Worm (Caenorhabditis elegans): ENCODE results near the gene F53C3.3.

Gene F53C3.3

ce11 chrII:3902798-3903197 is at the start of gene F53C3.3:
F53C3.3 (plus strand) TSS chrII:3902856.
- TF ChIP-seq egrh-3 (GFP tag; IDR thresholded peaks at IDR 0.05): peak; percentile 52; the same call in 1 of the 2 replicates
- no peak for TF ChIP-seq sdz-38 (tag; optimal IDR thresholded peaks at IDR 0.05)

- no peak for TF ChIP-seq F57C9.4 (tag; optimal IDR thresholded peaks at IDR 0.05)
- TF ChIP-seq Y79H2A.3 (GFP tag; conservative IDR thresholded peaks at IDR 0.05): no peak
- TF ChIP-seq F23B12.7 (tag; optimal IDR thresholded peaks at IDR 0.05; ENCODE audit: insufficient read depth): no peak
- no peak for TF ChIP-seq rcor-1 (GFP tag; IDR thresholded peaks at IDR 0.05)
- no peak for TF ChIP-seq tlf-1 (GFP tag; optimal IDR thresholded peaks at IDR 0.05)
- no peak for TF ChIP-seq dox-1 (GFP tag; IDR thresholded peaks at IDR 0.05)
- no peak for TF ChIP-seq tbx-9 (tag; optimal IDR thresholded peaks at IDR 0.05; ENCODE audit: borderline replicate concordance)
- no peak for TF ChIP-seq cebp-1 (GFP tag; IDR thresholded peaks at IDR 0.05)
- TF ChIP-seq cebp-1 (tag; optimal IDR thresholded peaks at IDR 0.05): no peak
- TF ChIP-seq K12H6.12 (tag; optimal IDR thresholded peaks at IDR 0.05): no peak
Measured at ce11 chrII:3860826-3861225, 41.8 kb upstream of the F53C3.3 start, which contains the start of gene oac-11. oac-11 (minus strand) TSS chrII:3860926.

- no peak for TF ChIP-seq lin-54 (GFP tag; optimal IDR thresholded peaks at IDR 0.05)
- TF ChIP-seq C06A6.2 (GFP tag; conservative IDR thresholded peaks at IDR 0.05): no peak
- TF ChIP-seq Y53F4B.3 (GFP tag; IDR thresholded peaks at IDR 0.05): no peak
- no peak for TF ChIP-seq ceh-58 (GFP tag; IDR thresholded peaks at IDR 0.05)
- no peak for TF ChIP-seq ceh-40 (GFP tag; IDR thresholded peaks at IDR 0.05)
- TF ChIP-seq F52B5.7 (tag; optimal IDR thresholded peaks at IDR 0.05): no peak
- TF ChIP-seq ztf-18 (tag; optimal IDR thresholded peaks at IDR 0.05): no peak
- no peak for TF ChIP-seq zfh-2 (GFP tag; conservative IDR thresholded peaks at IDR 0.05)
- TF ChIP-seq unc-130 (GFP tag; optimal IDR thresholded peaks at IDR 0.05): no peak
- TF ChIP-seq lag-1 (GFP tag; IDR thresholded peaks at IDR 0.05): no peak
- TF ChIP-seq B0336.3 (GFP tag; IDR thresholded peaks at IDR 0.05): no peak
- no peak for TF ChIP-seq lin-40 (tag; optimal IDR thresholded peaks at IDR 0.05)
- no peak for TF ChIP-seq tbx-9 (tag; optimal IDR thresholded peaks at IDR 0.05; ENCODE audit: borderline replicate concordance)
- no peak for TF ChIP-seq efl-1 (GFP tag; optimal IDR thresholded peaks at IDR 0.05)
- TF ChIP-seq nhr-120 (GFP tag; IDR thresholded peaks at IDR 0.05): no peak
- no peak for TF ChIP-seq madf-10 (tag; optimal IDR thresholded peaks at IDR 0.05)
- TF ChIP-seq athp-1 (tag; optimal IDR thresholded peaks at IDR 0.05): no peak
Measured at ce11 chrII:3862053-3862452, 40.6 kb upstream of the F53C3.3 start.

- no peak for TF ChIP-seq sptf-2 (GFP tag; optimal IDR thresholded peaks at IDR 0.05)
- no peak for TF ChIP-seq egl-18 (GFP tag; IDR thresholded peaks at IDR 0.05)
- TF ChIP-seq tbp1 (GFP tag; optimal IDR thresholded peaks at IDR 0.05): no peak
- TF ChIP-seq Y56A3A.18 (GFP tag; IDR thresholded peaks at IDR 0.05): no peak
Measured at ce11 chrII:3864652-3865051, 38.0 kb upstream of the F53C3.3 start, which contains the start of gene nhr-261. nhr-261 (minus strand) TSS chrII:3864752.

- TF ChIP-seq sdz-38 (tag; optimal IDR thresholded peaks at IDR 0.05) (no peak), ztf-28 (GFP tag; IDR thresholded peaks at IDR 0.05) (no peak), nhr-80 (tag; optimal IDR thresholded peaks at IDR 0.05) (no peak), hmg-20 (GFP tag; IDR thresholded peaks at IDR 0.05) (no peak), mxl-1 (tag; optimal IDR thresholded peaks at IDR 0.05) (no peak), ceh-91 (GFP tag; IDR thresholded peaks at IDR 0.05) (no peak), nhr-27 (tag; optimal IDR thresholded peaks at IDR 0.05) (no peak)
Measured at ce11 chrII:3869601-3870000, 33.1 kb upstream of the F53C3.3 start, which contains the start of gene oac-10. oac-10 (plus strand) TSS chrII:3869901.
